Fruit fly (Drosophila melanogaster) whole organism, embryonic: Measurements from ENCODE around the gene Vm32E.
A peak's percentile ranks its signal among the peaks of the same experiment; 100 is the strongest.

Experiments
- Abd-B ChIP-seq: fragments of 200-800 bp; sonication (Bioruptor generic); optimal IDR thresholded peaks from 2 replicates; lab custom pipeline; 2018; ENCODE audit warnings: missing biosample characterization, mild to moderate bottlenecking, missing genetic modification characterization, moderate library complexity
- Atf-2 ChIP-seq: fragments of 200-800 bp; sonication (Bioruptor generic); optimal IDR thresholded peaks from 2 replicates; lab custom pipeline; 2016; ENCODE audit warnings: missing biosample characterization, missing genetic modification characterization
- Bgb ChIP-seq: fragments of 200-800 bp; sonication (Bioruptor generic); IDR thresholded peaks from 2 replicates; pipeline ENCODE4 v1.3.6; 2022; ENCODE audit warnings: missing biosample characterization, missing genetic modification characterization; ENCODE audit not compliant: partially characterized antibody
- CG11085 ChIP-seq: fragments of 200-800 bp; sonication (Bioruptor generic); IDR thresholded peaks from 2 replicates; pipeline ENCODE4 v1.3.6; 2022; ENCODE audit warnings: missing biosample characterization, missing genetic modification characterization
- CG11247 ChIP-seq: fragments of 200-800 bp; sonication (Bioruptor generic); IDR thresholded peaks from 2 replicates; pipeline ENCODE4 v1.3.6; 2022; ENCODE audit warnings: missing biosample characterization, missing genetic modification characterization
- CG12236 ChIP-seq: fragments of 200-800 bp; sonication (Bioruptor generic); optimal IDR thresholded peaks from 2 replicates; lab custom pipeline; 2016; ENCODE audit warnings: missing biosample characterization, missing genetic modification characterization
- CG17612 ChIP-seq: fragments of 200-800 bp; sonication (Bioruptor generic); IDR thresholded peaks from 2 replicates; pipeline ENCODE4 v1.3.6; 2022; ENCODE audit warnings: missing biosample characterization, missing genetic modification characterization
- CG18011 ChIP-seq: fragments of 200-800 bp; sonication (Bioruptor generic); optimal IDR thresholded peaks from 2 replicates; lab custom pipeline; 2017; ENCODE audit warnings: missing biosample characterization, missing genetic modification characterization, mild to moderate bottlenecking, moderate library complexity, missing genotype
- CG1832 ChIP-seq: fragments of 200-800 bp; sonication (Bioruptor generic); optimal IDR thresholded peaks from 2 replicates; lab custom pipeline; 2017; ENCODE audit warnings: missing biosample characterization, mild to moderate bottlenecking, missing genetic modification characterization, inconsistent platforms
- CG18476 ChIP-seq: fragments of 200-800 bp; sonication (Bioruptor generic); optimal IDR thresholded peaks from 2 replicates; lab custom pipeline; 2016; ENCODE audit warnings: missing biosample characterization, mild to moderate bottlenecking, missing genetic modification characterization
- CG2678 ChIP-seq: fragments of 200-800 bp; sonication (Bioruptor generic); optimal IDR thresholded peaks from 3 replicates; lab custom pipeline; 2019; ENCODE audit warnings: missing biosample characterization, mild to moderate bottlenecking, missing genetic modification characterization, moderate library complexity
- CG30020 ChIP-seq: fragments of 200-800 bp; optimal IDR thresholded peaks from 2 replicates; lab custom pipeline; 2019; ENCODE audit warnings: missing biosample characterization, mild to moderate bottlenecking, missing genetic modification characterization, moderate library complexity
- CG30403 ChIP-seq: fragments of 200-800 bp; sonication (Bioruptor generic); optimal IDR thresholded peaks from 3 replicates; lab custom pipeline; 2016; ENCODE audit warnings: missing biosample characterization, missing genetic modification characterization
- CG42726 ChIP-seq: fragments of 200-800 bp; sonication (Bioruptor generic); IDR thresholded peaks from 2 replicates; pipeline ENCODE4 v1.3.6; 2022; ENCODE audit warnings: missing biosample characterization, missing genetic modification characterization; ENCODE audit not compliant: partially characterized antibody
- CG6683 ChIP-seq: fragments of 200-800 bp; sonication (Bioruptor generic); optimal IDR thresholded peaks from 2 replicates; lab custom pipeline; 2017; ENCODE audit warnings: missing biosample characterization, mild to moderate bottlenecking, missing genetic modification characterization, missing genetic modification reagents
- CG7357 ChIP-seq: fragments of 200-800 bp; sonication (Bioruptor generic); IDR thresholded peaks from 3 replicates; pipeline ENCODE4 v1.3.6; 2022; ENCODE audit warnings: missing biosample characterization, missing genetic modification characterization
- CG7987 ChIP-seq: fragments of 200-800 bp; sonication (Bioruptor generic); optimal IDR thresholded peaks from 2 replicates; lab custom pipeline; 2018; ENCODE audit warnings: missing biosample characterization, mild to moderate bottlenecking, missing genetic modification characterization, moderate library complexity
- CG8478 ChIP-seq: fragments of >200 bp; optimal IDR thresholded peaks from 2 replicates; lab custom pipeline; 2018
- Chrac-16 ChIP-seq: fragments of 200-800 bp; sonication (Bioruptor generic); optimal IDR thresholded peaks from 3 replicates; lab custom pipeline; 2016; ENCODE audit warnings: missing biosample characterization, missing genetic modification characterization
- CoRest ChIP-seq: fragments of 200-800 bp; sonication (Bioruptor generic); optimal IDR thresholded peaks from 3 replicates; lab custom pipeline; 2018; ENCODE audit warnings: missing biosample characterization, mild to moderate bottlenecking, missing genetic modification characterization, moderate library complexity
- Eip74EF ChIP-seq, 2 experiments: fragments of 200-800 bp in 1 of 2; fragments of >200 bp in 1 of 2; sonication (Bioruptor generic) in 1 of 2; optimal IDR thresholded peaks; 2 replicates each; lab custom pipeline; 2017 to 2019; ENCODE audit warnings: missing biosample characterization in 2 of 2, missing genetic modification characterization in 2 of 2, mild to moderate bottlenecking in 1 of 2, moderate library complexity in 1 of 2
- Fer3 ChIP-seq: fragments of 200-800 bp; sonication (Bioruptor generic); optimal IDR thresholded peaks from 2 replicates; lab custom pipeline; 2018; ENCODE audit warnings: missing biosample characterization, mild to moderate bottlenecking, missing genetic modification characterization, moderate library complexity
- GATAe ChIP-seq: fragments of 200-800 bp; sonication (Bioruptor generic); conservative IDR thresholded peaks from 2 replicates; pipeline ENCODE4 v1.3.6; 2022; ENCODE audit warnings: missing biosample characterization, missing genetic modification characterization
- Hmx ChIP-seq: fragments of 200-800 bp; sonication (Bioruptor generic); optimal IDR thresholded peaks from 2 replicates; lab custom pipeline; 2016; ENCODE audit warnings: missing biosample characterization, missing genetic modification characterization
- Hr3 ChIP-seq: fragments of 200-800 bp; sonication (Bioruptor generic); optimal IDR thresholded peaks from 3 replicates; lab custom pipeline; 2016; ENCODE audit warnings: missing biosample characterization, missing genetic modification characterization
- Hsf ChIP-seq: fragments of 200-800 bp; sonication (Bioruptor generic); optimal IDR thresholded peaks from 3 replicates; lab custom pipeline; 2016; ENCODE audit warnings: missing biosample characterization, missing genetic modification characterization
- Lhr ChIP-seq: fragments of 200-800 bp; sonication (Bioruptor generic); optimal IDR thresholded peaks from 3 replicates; lab custom pipeline; 2017; ENCODE audit warnings: mild to moderate bottlenecking, missing biosample characterization, missing genetic modification reagents, missing genetic modification characterization
- Six4 ChIP-seq: fragments of 200-800 bp; sonication (Bioruptor generic); optimal IDR thresholded peaks from 2 replicates; lab custom pipeline; 2016; ENCODE audit warnings: missing biosample characterization, missing genetic modification characterization
- Sry-β ChIP-seq: fragments of 200-800 bp; sonication (Bioruptor generic); optimal IDR thresholded peaks from 2 replicates; lab custom pipeline; 2018; ENCODE audit warnings: missing biosample characterization, mild to moderate bottlenecking, missing genetic modification characterization, moderate library complexity
- TFAM ChIP-seq: fragments of 200-800 bp; sonication (Bioruptor generic); optimal IDR thresholded peaks from 2 replicates; lab custom pipeline; 2017; ENCODE audit warnings: missing biosample characterization, missing genetic modification characterization, inconsistent platforms
- amos ChIP-seq: fragments of 200-800 bp; sonication (Bioruptor generic); IDR thresholded peaks from 2 replicates; pipeline ENCODE4 v1.3.6; 2022; ENCODE audit warnings: missing biosample characterization, missing genetic modification characterization; ENCODE audit not compliant: partially characterized antibody
- ato ChIP-seq: fragments of 200-800 bp; sonication (Bioruptor generic); IDR thresholded peaks from 2 replicates; pipeline ENCODE4 v1.3.6; 2022; ENCODE audit warnings: missing biosample characterization, missing genetic modification characterization; ENCODE audit not compliant: partially characterized antibody
- az2 ChIP-seq: fragments of 200-800 bp; sonication (Bioruptor generic); optimal IDR thresholded peaks from 3 replicates; lab custom pipeline; 2016; ENCODE audit warnings: missing biosample characterization, missing genetic modification characterization
- bsh ChIP-seq, 2 experiments: fragments of 200-800 bp; sonication (Bioruptor generic); optimal IDR thresholded peaks; 2 replicates each; lab custom pipeline; 2017 to 2018; ENCODE audit warnings: mild to moderate bottlenecking in 2 of 2, missing biosample characterization in 2 of 2, missing genetic modification characterization in 2 of 2, moderate library complexity in 1 of 2
- cwo ChIP-seq: fragments of 200-800 bp; sonication (Bioruptor generic); optimal IDR thresholded peaks from 3 replicates; lab custom pipeline; 2017; ENCODE audit warnings: missing biosample characterization, missing genetic modification characterization, mild to moderate bottlenecking, moderate library complexity, missing genetic modification reagents
- gro ChIP-seq: fragments of 200-800 bp; sonication (Bioruptor generic); optimal IDR thresholded peaks from 2 replicates; lab custom pipeline; 2016; ENCODE audit warnings: missing biosample characterization, missing genetic modification characterization
- gsb ChIP-seq: fragments of 200-800 bp; sonication (Bioruptor generic); IDR thresholded peaks from 2 replicates; pipeline ENCODE4 v1.3.6; 2022; ENCODE audit warnings: missing biosample characterization, missing genetic modification characterization
- gt ChIP-seq: fragments of 200-800 bp; sonication (Bioruptor generic); IDR thresholded peaks from 2 replicates; pipeline ENCODE4 v1.3.6; 2022; ENCODE audit warnings: missing biosample characterization, missing genetic modification characterization
- inv ChIP-seq: fragments of 200-800 bp; sonication (Bioruptor generic); IDR thresholded peaks from 2 replicates; pipeline ENCODE4 v1.3.6; 2022; ENCODE audit warnings: missing biosample characterization, missing genetic modification characterization; ENCODE audit not compliant: partially characterized antibody
- jumu ChIP-seq: fragments of 200-800 bp; sonication (Bioruptor generic); optimal IDR thresholded peaks from 3 replicates; lab custom pipeline; 2016; ENCODE audit warnings: missing biosample characterization, missing genetic modification characterization
- pfk ChIP-seq: fragments of 200-800 bp; sonication (Bioruptor generic); optimal IDR thresholded peaks from 2 replicates; lab custom pipeline; 2018; ENCODE audit warnings: missing biosample characterization, mild to moderate bottlenecking, missing genetic modification characterization, moderate library complexity
- phol ChIP-seq: fragments of 200-800 bp; sonication (Bioruptor generic); optimal IDR thresholded peaks from 3 replicates; lab custom pipeline; 2018; ENCODE audit warnings: missing biosample characterization, mild to moderate bottlenecking, missing genetic modification characterization, moderate library complexity
- pita ChIP-seq: fragments of 200-800 bp; sonication (Bioruptor generic); optimal IDR thresholded peaks from 2 replicates; lab custom pipeline; 2017; ENCODE audit warnings: missing biosample characterization, mild to moderate bottlenecking, missing genetic modification characterization
- psq ChIP-seq: fragments of 200-800 bp; sonication (Bioruptor generic); optimal IDR thresholded peaks from 2 replicates; lab custom pipeline; 2017; ENCODE audit warnings: missing biosample characterization, missing genetic modification characterization
- scrt ChIP-seq: fragments of 200-800 bp; sonication (Bioruptor generic); optimal IDR thresholded peaks from 2 replicates; lab custom pipeline; 2018; ENCODE audit warnings: missing biosample characterization, mild to moderate bottlenecking, missing genetic modification characterization, moderate library complexity
- sna ChIP-seq: fragments of 200-800 bp; sonication (Bioruptor generic); IDR thresholded peaks from 2 replicates; pipeline ENCODE4 v1.3.6; 2022; ENCODE audit warnings: missing biosample characterization, missing genetic modification characterization; ENCODE audit not compliant: partially characterized antibody
- sqz ChIP-seq: fragments of 200-800 bp; sonication (Bioruptor generic); optimal IDR thresholded peaks from 3 replicates; lab custom pipeline; 2018; ENCODE audit warnings: missing biosample characterization, mild to moderate bottlenecking, missing genetic modification characterization
- stwl ChIP-seq: fragments of 200-800 bp; sonication (Bioruptor generic); optimal IDR thresholded peaks from 3 replicates; lab custom pipeline; 2018; ENCODE audit warnings: missing biosample characterization, mild to moderate bottlenecking, missing genetic modification characterization, moderate library complexity
- tio ChIP-seq: fragments of 200-800 bp; sonication (Bioruptor generic); optimal IDR thresholded peaks from 2 replicates; lab custom pipeline; 2017; ENCODE audit warnings: missing biosample characterization, missing genetic modification characterization, inconsistent platforms
- unc-4 ChIP-seq: fragments of 200-800 bp; sonication (Bioruptor generic); IDR thresholded peaks from 2 replicates; pipeline ENCODE4 v1.3.6; 2022; ENCODE audit warnings: missing biosample characterization, missing genetic modification characterization; ENCODE audit not compliant: partially characterized antibody
- yki ChIP-seq: fragments of >200 bp; optimal IDR thresholded peaks from 3 replicates; lab custom pipeline; 2018

Gene Vm32E

DNA sequence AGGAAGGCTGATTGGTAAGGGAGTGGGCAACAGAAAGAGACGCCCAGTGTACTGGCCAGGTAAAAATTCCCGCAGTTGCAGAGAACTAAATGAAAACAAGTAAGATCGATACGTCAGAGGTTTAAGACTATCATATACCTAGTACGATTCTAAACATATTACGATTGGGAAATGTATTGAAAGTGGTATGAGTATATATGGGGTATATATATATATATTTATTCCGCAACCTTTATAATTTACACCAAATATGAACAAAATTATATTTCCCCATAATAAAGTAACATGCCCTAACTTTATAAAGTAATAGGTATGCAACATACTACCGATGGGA lies 17.6 kb upstream of the Vm32E start (continued):
- TF ChIP-seq CG11247 (no peak), Sry-β (GFP tag; lab: Kevin White, UChicago) (no peak), CG18011 (no peak), CG6683 (GFP tag; lab: Kevin White, UChicago) (no peak), sna (GFP tag; lab: Robert Waterston, UW) (no peak), pita (GFP tag; lab: Kevin White, UChicago) (no peak), CG30020 (tag; lab: Kevin White, UChicago) (no peak), sqz (GFP tag; lab: Kevin White, UChicago) (no peak), Hsf (GFP tag; lab: Kevin White, UChicago) (no peak), tio (GFP tag; lab: Kevin White, UChicago) (peak; percentile 55), CG11085 (GFP tag; lab: Robert Waterston, UW) (no peak), Chrac-16 (GFP tag; lab: Kevin White, UChicago) (peak; percentile 73), CG7357 (GFP tag; lab: Robert Waterston, UW) (no peak; the same call in 2 of the 3 replicates), Eip74EF (GFP tag; optimal IDR thresholded peaks at IDR 0.05; lab: Kevin White, UChicago) (no peak), az2 (GFP tag; lab: Kevin White, UChicago) (peak; percentile 60), amos (no peak), psq (no peak), stwl (tag; lab: Kevin White, UChicago) (peak; percentile 38), yki (lab: Kevin White, UChicago) (no peak), unc-4 (GFP tag; lab: Robert Waterston, UW) (no peak), ato (no peak), Lhr (GFP tag; lab: Kevin White, UChicago) (peak; percentile 3), CoRest (tag; lab: Kevin White, UChicago) (peak; percentile 45), Atf-2 (GFP tag; lab: Kevin White, UChicago) (no peak), pfk (no peak), scrt (no peak), Hmx (GFP tag; lab: Kevin White, UChicago) (no peak), CG18476 (GFP tag; lab: Kevin White, UChicago) (no peak), CG30403 (GFP tag; lab: Kevin White, UChicago) (peak; percentile 39), CG1832 (no peak), Fer3 (tag; lab: Kevin White, UChicago) (no peak), gro (GFP tag; lab: Kevin White, UChicago) (no peak), jumu (GFP tag; lab: Kevin White, UChicago) (no peak), Abd-B (peak; percentile 16), cwo (GFP tag; lab: Kevin White, UChicago) (no peak), bsh (GFP tag; optimal IDR thresholded peaks at IDR 0.05; lab: Kevin White, UChicago) (peak in 1 of 2 experiments; percentile 83), Bgb (GFP tag; lab: Robert Waterston, UW) (no peak), Hr3 (GFP tag; lab: Kevin White, UChicago) (peak; percentile 56), TFAM (GFP tag; lab: Kevin White, UChicago) (no peak), GATAe (no peak), gt (GFP tag; lab: Robert Waterston, UW) (no peak), CG12236 (GFP tag; lab: Kevin White, UChicago) (no peak), CG17612 (GFP tag; lab: Robert Waterston, UW) (no peak), inv (no peak), CG2678 (tag; lab: Kevin White, UChicago) (peak; percentile 21), CG8478 (lab: Kevin White, UChicago) (no peak), CG7987 (GFP tag; lab: Kevin White, UChicago) (no peak), Six4 (GFP tag; lab: Kevin White, UChicago) (no peak), CG42726 (no peak), phol (tag; lab: Kevin White, UChicago) (peak; percentile 65), gsb (GFP tag; lab: Robert Waterston, UW) (no peak)
